Worm (Caenorhabditis elegans): Measurements from ENCODE around the gene C08D8.7.

DNA sequence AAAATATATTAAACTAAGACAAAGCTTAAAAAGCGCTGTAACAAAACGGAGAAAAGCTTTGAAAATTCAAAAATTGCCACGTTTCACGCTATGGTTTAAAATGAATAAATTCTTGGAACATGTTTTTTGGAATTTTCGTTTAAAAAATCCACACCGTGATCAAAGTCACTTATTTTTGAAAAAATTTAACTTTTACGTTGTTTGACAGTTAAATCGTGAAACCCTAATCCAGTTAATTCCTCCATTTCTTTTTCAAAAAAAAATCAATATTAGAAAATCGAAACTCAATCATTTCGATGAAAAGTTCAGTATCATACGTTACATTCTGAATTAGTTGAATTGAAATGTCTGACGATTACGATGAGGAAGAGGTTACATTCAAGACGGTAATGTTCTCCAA is 34.8 kb downstream of the C08D8.7 start, which contains the start of gene F38E1.3:
- no peak for TF ChIP-seq tab-1 (GFP tag; IDR thresholded peaks at IDR 0.05)
- TF ChIP-seq ztf-23 (GFP tag; IDR thresholded peaks at IDR 0.05) = no peak
- no peak for TF ChIP-seq flt-1 (GFP tag; IDR thresholded peaks at IDR 0.05)
- TF ChIP-seq med-1 (GFP tag; optimal IDR thresholded peaks at IDR 0.05; ENCODE audit: insufficient read depth) = no peak
- no peak for TF ChIP-seq ztf-29 (GFP tag; IDR thresholded peaks at IDR 0.05)
- TF ChIP-seq klf-2 (GFP tag; conservative IDR thresholded peaks at IDR 0.05) = no peak
- TF ChIP-seq cog-1 (tag; optimal IDR thresholded peaks at IDR 0.05) = no peak
- TF ChIP-seq T22C8.4 (GFP tag; IDR thresholded peaks at IDR 0.05) = no peak
- TF ChIP-seq ref-1 (GFP tag; conservative IDR thresholded peaks at IDR 0.05) = no peak

All from whole organism, midembryonic.